Worm (Caenorhabditis elegans): ENCODE measurements around the gene Y49F6B.2.

The Y49F6B.2 gene

DNA sequence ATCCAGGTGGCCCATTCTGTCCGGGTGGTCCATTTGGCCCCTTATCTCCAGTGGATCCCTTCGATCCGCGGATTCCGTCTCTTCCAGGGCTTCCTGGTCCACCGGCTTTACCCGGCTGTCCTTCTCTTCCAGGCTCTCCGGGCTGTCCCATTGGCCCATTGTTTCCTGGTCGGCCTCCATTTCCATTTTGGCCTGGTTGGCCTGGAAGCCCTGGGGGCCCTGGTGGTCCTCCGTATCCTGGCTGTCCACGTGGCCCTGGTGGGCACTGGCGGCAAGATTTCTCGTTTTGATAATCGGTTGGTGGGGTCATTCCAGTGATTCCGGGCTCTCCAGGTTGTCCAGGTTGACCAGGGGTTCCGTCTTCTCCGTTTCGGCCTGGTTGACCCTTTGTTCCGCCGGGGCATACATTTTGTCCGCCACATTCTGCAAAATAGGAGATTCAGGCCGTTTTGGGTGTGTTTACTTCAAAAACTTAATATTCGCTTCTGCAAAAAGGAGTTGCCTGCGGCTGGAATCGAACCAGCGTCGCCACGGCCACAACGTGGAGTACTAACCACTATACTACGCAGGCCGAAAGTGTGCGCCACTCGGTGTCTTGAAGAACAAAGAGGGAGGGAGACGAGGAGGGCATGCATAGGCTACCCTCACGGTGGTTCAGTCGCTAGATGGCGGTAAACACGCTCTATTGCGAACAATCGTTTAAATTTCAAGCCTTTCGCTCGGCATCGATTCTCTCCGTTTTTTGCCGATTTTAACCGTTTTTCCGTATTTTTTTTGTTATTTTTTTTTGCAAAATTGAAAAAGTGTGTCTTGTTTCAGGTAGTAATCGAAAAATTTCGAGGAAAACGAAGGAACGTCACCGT lies 18.5 kb downstream of the Y49F6B.2 start, which contains the start of gene W09G10.9:
TSS of gene W09G10.9 (plus strand) at position 813 of the 863 bp plus-strand sequence.
- no peak for TF ChIP-seq W03F9.2 (tag; optimal IDR thresholded peaks at IDR 0.05)
- TF ChIP-seq him-1 (tag; optimal IDR thresholded peaks at IDR 0.05): no peak
- TF ChIP-seq dao-5 (tag; optimal IDR thresholded peaks at IDR 0.05): no peak

DNA sequence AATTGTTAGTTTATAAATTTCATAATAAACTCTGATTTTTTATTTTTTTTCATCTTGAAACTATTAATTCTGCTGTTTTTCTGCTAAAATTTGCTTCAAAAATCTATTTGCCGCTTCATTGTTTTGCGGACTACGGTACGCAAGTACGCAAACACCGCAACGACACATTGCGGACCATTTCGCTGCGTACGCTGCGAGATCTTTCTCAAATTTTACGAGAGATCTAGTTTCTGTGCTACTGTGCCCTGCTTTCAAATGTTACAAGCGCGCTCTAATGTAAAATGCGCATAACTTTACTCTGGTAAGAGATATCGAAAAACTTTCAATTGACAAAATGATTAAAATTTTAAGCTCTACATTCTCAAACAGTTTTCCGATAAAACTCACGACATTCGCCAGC lies 20.8 kb downstream of the Y49F6B.2 start:
- TF ChIP-seq him-1 (tag; optimal IDR thresholded peaks at IDR 0.05) (peak; percentile 51), W03F9.2 (tag; optimal IDR thresholded peaks at IDR 0.05) (peak; percentile 10)

DNA sequence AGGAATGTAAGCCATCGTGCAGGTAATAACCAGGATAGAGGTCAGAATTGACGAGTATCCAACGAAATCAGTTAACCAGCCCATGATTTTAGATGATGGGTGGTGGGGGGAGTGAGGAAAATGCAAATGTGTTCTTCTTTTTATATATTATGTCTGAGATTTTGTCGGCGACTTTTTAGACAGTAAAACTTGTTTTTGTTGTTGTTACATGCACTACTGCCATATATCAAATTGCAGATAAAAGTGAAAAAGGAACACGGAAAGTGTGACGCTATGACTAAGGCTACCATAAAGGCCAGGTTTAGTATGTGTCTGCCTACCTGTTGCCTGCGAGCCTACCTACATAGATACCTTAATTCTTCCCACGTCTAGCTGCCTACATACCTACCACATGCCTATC lies 21.3 kb downstream of the Y49F6B.2 start, which contains the start of gene col-72:
TSS of gene col-72 (minus strand) at position 101 of the 400 bp plus-strand sequence.
- TF ChIP-seq W03F9.2 (tag; optimal IDR thresholded peaks at IDR 0.05) (no peak), dao-5 (tag; optimal IDR thresholded peaks at IDR 0.05) (no peak), him-1 (tag; optimal IDR thresholded peaks at IDR 0.05) (no peak)

DNA sequence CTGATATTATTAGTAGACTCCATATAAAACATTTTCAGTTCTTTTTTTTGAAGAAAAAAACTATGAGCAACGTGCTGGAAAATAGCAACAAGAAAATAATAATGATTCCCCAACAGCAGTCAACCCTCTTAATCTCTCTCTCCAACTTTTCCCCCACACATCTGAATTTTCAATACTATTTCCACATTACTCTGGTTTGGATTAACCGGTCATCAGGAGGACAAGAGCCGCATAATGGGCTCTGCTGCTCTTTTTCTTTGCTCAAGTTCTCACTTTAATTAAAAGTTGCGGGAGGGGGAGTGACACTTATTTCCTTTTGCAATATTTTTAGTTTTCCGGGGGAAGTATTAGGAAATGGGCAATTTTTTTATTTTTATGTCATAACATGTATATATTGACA lies 24.7 kb downstream of the Y49F6B.2 start:
- TF ChIP-seq dao-5 (tag; optimal IDR thresholded peaks at IDR 0.05) (no peak), W03F9.2 (tag; optimal IDR thresholded peaks at IDR 0.05) (no peak), him-1 (tag; optimal IDR thresholded peaks at IDR 0.05) (no peak)

DNA sequence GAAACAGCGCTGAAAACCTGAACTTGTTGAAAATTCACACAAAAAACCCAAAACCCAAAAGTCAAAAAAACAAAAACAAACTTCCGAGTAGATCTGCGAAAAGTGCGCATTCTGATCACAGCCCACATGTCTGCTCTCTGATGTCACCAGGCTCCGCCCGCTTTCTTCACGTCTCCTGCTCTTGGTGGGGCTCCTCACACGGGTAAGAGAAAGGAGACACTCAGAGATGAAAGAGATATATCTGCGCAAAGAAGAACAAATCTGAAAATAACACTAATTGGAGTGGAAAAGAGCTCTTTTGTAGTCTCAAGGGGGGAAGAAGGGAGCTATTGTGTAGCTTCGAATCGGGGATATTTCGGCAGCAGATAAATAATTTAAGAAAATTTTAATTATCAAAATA lies 25.5 kb downstream of the Y49F6B.2 start, which contains the start of gene ncs-6:
TSS of gene ncs-6 (minus strand) at position 261 of the 400 bp plus-strand sequence.
- TF ChIP-seq dao-5 (tag; optimal IDR thresholded peaks at IDR 0.05) (no peak), him-1 (tag; optimal IDR thresholded peaks at IDR 0.05) (no peak), W03F9.2 (tag; optimal IDR thresholded peaks at IDR 0.05) (no peak)

DNA sequence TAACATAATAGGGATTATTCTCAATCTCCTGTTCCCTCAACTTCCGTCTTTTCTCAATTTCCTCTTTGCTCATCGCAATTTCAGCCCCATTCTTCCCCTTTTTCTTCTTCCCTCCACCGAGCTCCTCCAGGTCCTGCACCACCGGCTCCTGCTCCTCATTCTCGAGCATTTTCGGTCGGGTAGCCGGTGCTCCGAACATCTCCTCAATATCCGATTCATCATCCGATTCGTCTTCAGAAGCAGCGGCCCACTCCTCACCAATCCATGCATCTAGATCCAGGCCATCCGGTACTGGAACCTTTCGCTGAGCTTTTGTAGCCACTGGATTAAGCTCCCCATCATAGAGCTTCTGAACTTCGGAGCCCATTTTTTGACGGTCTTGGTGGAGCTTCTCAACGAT lies 37.4 kb downstream of the Y49F6B.2 start:
- TF ChIP-seq dao-5 (tag; optimal IDR thresholded peaks at IDR 0.05): no peak
- no peak for TF ChIP-seq W03F9.2 (tag; optimal IDR thresholded peaks at IDR 0.05)

DNA sequence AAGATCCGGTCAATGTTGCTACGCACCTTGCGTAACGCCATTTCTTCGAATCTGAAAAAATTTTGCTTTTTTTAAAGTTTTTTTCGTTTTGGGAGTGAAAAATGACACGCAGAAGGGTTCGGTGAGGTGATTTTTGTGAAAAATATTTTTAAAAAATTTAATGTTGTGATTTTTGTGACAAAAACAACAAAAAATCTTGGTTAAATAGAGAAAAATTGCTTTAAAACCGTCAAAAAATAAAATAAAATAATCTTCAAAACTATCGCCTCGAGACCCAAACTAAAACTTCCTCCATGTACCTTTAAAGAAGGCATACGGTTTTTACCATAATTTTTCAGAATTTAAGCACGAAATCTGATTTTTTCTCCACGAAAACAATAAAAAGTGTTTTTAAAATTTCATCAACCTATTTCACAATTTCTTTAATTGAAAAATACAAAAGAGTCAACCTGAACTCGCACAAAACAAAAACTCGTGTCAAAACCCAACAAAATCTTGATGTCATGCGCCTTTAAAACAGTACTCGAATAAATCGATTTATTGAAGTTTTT lies 43.7 kb downstream of the Y49F6B.2 start, which contains the start of gene apd-3:
TSS of gene apd-3 (minus strand) at position 51 of the 551 bp plus-strand sequence.
- TF ChIP-seq dao-5 (tag; optimal IDR thresholded peaks at IDR 0.05): no peak
- no peak for TF ChIP-seq W03F9.2 (tag; optimal IDR thresholded peaks at IDR 0.05)
- no peak for TF ChIP-seq him-1 (tag; optimal IDR thresholded peaks at IDR 0.05)

DNA sequence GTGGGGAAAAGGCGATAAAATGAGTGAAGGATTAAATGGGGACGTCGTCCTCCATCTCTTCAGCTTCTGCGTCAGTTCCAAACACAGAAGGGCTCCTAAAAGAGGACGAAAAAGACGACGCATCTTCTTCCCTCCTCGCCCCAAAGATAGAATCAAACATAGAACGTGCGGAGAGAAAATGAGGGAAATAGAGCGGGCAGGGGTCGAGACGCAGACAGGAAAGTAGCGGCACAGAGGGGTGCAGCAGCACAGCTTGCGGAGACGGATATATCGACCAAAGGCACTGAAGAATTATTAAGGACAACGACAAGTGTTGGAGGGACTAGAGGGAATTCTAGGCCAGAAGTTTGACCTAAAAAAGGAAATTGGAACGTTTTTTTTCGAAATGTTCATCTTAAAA lies 44.5 kb downstream of the Y49F6B.2 start:
- TF ChIP-seq W03F9.2 (tag; optimal IDR thresholded peaks at IDR 0.05) (no peak), him-1 (tag; optimal IDR thresholded peaks at IDR 0.05) (peak; percentile 3)

DNA sequence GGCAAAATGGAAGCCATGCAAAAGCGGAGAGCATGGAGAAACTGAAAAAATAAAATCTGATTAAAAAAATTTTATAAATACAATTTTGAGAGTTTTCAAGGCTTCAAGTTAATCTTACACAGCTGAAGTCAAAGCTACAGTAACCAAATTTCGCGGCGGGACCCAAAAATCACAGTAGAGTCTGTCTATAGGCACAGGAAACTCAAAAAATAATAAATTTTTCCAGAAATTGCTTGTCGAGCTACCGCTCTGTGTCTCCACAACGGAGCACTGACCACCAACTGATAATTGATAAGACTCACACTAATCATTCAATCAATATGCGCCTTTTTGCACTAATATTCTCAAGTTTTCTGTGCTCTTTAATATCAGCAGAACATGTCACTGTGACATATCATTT lies 47.6 kb downstream of the Y49F6B.2 start, which contains the start of gene W10G11.19:
TSS of gene W10G11.19 (plus strand) at position 301 of the 400 bp plus-strand sequence.
- TF ChIP-seq him-1 (tag; optimal IDR thresholded peaks at IDR 0.05) (no peak), W03F9.2 (tag; optimal IDR thresholded peaks at IDR 0.05) (no peak), dao-5 (tag; optimal IDR thresholded peaks at IDR 0.05) (no peak)

DNA sequence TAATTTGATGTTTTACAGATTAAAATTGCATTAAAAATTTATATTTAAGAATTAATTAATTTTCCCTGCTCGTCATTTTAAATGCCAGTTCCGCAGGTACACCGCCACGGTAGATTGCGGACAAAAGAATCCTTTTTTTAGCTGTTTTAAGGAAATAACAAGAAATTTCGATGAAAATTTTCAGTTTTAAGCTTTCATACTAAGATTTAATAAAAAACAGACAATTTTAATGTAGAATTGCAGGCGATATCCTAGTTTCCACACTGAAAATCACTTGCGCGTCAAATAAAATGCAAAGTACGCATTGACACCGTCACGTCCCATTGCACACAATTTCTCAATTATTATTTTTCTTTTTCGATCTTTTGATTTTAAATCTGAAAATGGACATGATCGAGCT lies 50.7 kb downstream of the Y49F6B.2 start, which contains the start of gene dnc-3:
TSS of gene dnc-3 (plus strand) at position 272 of the 400 bp plus-strand sequence.
- TF ChIP-seq him-1 (tag; optimal IDR thresholded peaks at IDR 0.05) (no peak), W03F9.2 (tag; optimal IDR thresholded peaks at IDR 0.05) (peak; percentile 41)

All from whole organism, L4/young adult.